Fruit fly (Drosophila melanogaster) whole organism, wandering third instar larva: ENCODE results near the gene Cyp6t1.

Experiments
- Abd-B ChIP-seq: fragments of >200 bp; optimal IDR thresholded peaks from 2 replicates; lab custom pipeline; 2017; ENCODE audit warnings: missing biosample characterization, missing genetic modification characterization
- CG32264 ChIP-seq: fragments of 200-800 bp; sonication (Bioruptor generic); optimal IDR thresholded peaks from 2 replicates; lab custom pipeline; 2016; ENCODE audit warnings: missing biosample characterization, missing genetic modification characterization
- CG9705 ChIP-seq: fragments of 200-800 bp; sonication (Bioruptor generic); optimal IDR thresholded peaks from 2 replicates; lab custom pipeline; 2018; ENCODE audit warnings: missing biosample characterization, mild to moderate bottlenecking, missing genetic modification characterization
- CrebA ChIP-seq: fragments of 200-800 bp; sonication (Bioruptor generic); optimal IDR thresholded peaks from 2 replicates; lab custom pipeline; 2016; ENCODE audit warnings: missing biosample characterization, mild to moderate bottlenecking, missing genetic modification characterization, borderline replicate concordance
- Dfd ChIP-seq: fragments of >200 bp; optimal IDR thresholded peaks from 2 replicates; lab custom pipeline; 2017; ENCODE audit warnings: missing biosample characterization, missing genetic modification characterization
- Dif ChIP-seq: fragments of 200-275, 200-300 bp; sonication (Bioruptor generic); optimal IDR thresholded peaks from 2 replicates; lab custom pipeline; 2018; ENCODE audit warnings: missing biosample characterization, missing genetic modification characterization; ENCODE audit not compliant: partially characterized antibody
- GATAd ChIP-seq: sonication (Bioruptor generic); optimal IDR thresholded peaks from 2 replicates; lab custom pipeline; 2016; ENCODE audit warnings: missing biosample characterization, missing genetic modification characterization
- HLH106 ChIP-seq: fragments of 200-800 bp; optimal IDR thresholded peaks from 3 replicates; lab custom pipeline; 2019; ENCODE audit warnings: missing biosample characterization, mild to moderate bottlenecking, missing genetic modification characterization, moderate library complexity
- Hnf4 ChIP-seq: fragments of 200-800 bp; sonication (Bioruptor generic); optimal IDR thresholded peaks from 2 replicates; lab custom pipeline; 2016; ENCODE audit warnings: missing biosample characterization, mild to moderate bottlenecking, missing genetic modification characterization
- Hr78 ChIP-seq: fragments of >200 bp; optimal IDR thresholded peaks from 2 replicates; lab custom pipeline; 2017; ENCODE audit warnings: missing biosample characterization, missing genetic modification characterization
- Hr83 ChIP-seq: fragments of 200-300 bp; sonication (Bioruptor generic); optimal IDR thresholded peaks from 2 replicates; lab custom pipeline; 2016; ENCODE audit warnings: missing biosample characterization, mild to moderate bottlenecking, missing genetic modification characterization, moderate library complexity; ENCODE audit not compliant: poor library complexity, severe bottlenecking
- Jra ChIP-seq: sonication (Bioruptor generic); optimal IDR thresholded peaks from 2 replicates; lab custom pipeline; 2016; ENCODE audit warnings: missing biosample characterization, missing genetic modification characterization
- Mio ChIP-seq: sonication (Bioruptor generic); optimal IDR thresholded peaks from 2 replicates; lab custom pipeline; 2016; ENCODE audit warnings: missing biosample characterization, missing genetic modification characterization
- Myc ChIP-seq: fragments of >200 bp; optimal IDR thresholded peaks from 2 replicates; lab custom pipeline; 2017
- N ChIP-seq: fragments of >200 bp; optimal IDR thresholded peaks from 2 replicates; lab custom pipeline; 2018; ENCODE audit warnings: missing biosample characterization, missing external identifiers, missing genetic modification characterization
- OdsH ChIP-seq: fragments of 200-800 bp; sonication (Bioruptor generic); optimal IDR thresholded peaks from 2 replicates; lab custom pipeline; 2016; ENCODE audit warnings: missing biosample characterization, mild to moderate bottlenecking, missing genetic modification characterization
- Rel ChIP-seq, 2 experiments: fragments of 200-800 bp; sonication (Bioruptor generic) in 1 of 2; optimal IDR thresholded peaks; 2 replicates in 1 of 2; 3 replicates in 1 of 2; lab custom pipeline; 2016 to 2019; ENCODE audit warnings: mild to moderate bottlenecking in 2 of 2, missing biosample characterization in 2 of 2, missing genetic modification characterization in 2 of 2, moderate library complexity in 1 of 2
- Sp1 ChIP-seq: fragments of 200-800 bp; sonication (Bioruptor generic); optimal IDR thresholded peaks from 3 replicates; lab custom pipeline; 2019; ENCODE audit warnings: missing biosample characterization, mild to moderate bottlenecking, missing genetic modification characterization, moderate library complexity
- Vsx2 ChIP-seq: fragments of 200-300, 225-300 bp; sonication (Bioruptor generic); optimal IDR thresholded peaks from 2 replicates; lab custom pipeline; 2018; ENCODE audit warnings: missing biosample characterization, missing genetic modification characterization; ENCODE audit not compliant: partially characterized antibody
- br ChIP-seq: fragments of 200-800 bp; sonication (Bioruptor generic); optimal IDR thresholded peaks from 2 replicates; lab custom pipeline; 2016; ENCODE audit warnings: missing biosample characterization, missing genetic modification characterization
- brk ChIP-seq: fragments of 200-800 bp; sonication (Bioruptor generic); optimal IDR thresholded peaks from 2 replicates; lab custom pipeline; 2016; ENCODE audit warnings: missing biosample characterization, mild to moderate bottlenecking, missing genetic modification characterization
- dl ChIP-seq, 2 experiments: fragments of 175-275, 200-275 bp in 1 of 2; fragments of 200-275 bp in 1 of 2; sonication (Bioruptor generic); optimal IDR thresholded peaks; lab custom pipeline; 2018; ENCODE audit warnings: mild to moderate bottlenecking in 2 of 2, missing biosample characterization in 2 of 2, missing genetic modification characterization in 2 of 2, moderate library complexity in 2 of 2; ENCODE audit not compliant: partially characterized antibody in 2 of 2, insufficient read depth in 1 of 2
- dmrt93B ChIP-seq: fragments of 200-800 bp; sonication (Bioruptor generic); optimal IDR thresholded peaks from 2 replicates; lab custom pipeline; 2018; ENCODE audit warnings: missing biosample characterization, mild to moderate bottlenecking, missing genetic modification characterization
- dsf ChIP-seq: sonication (Bioruptor generic); optimal IDR thresholded peaks from 2 replicates; lab custom pipeline; 2016; ENCODE audit warnings: missing biosample characterization, missing genetic modification characterization, borderline replicate concordance
- ey ChIP-seq: fragments of 200-800 bp; sonication (Bioruptor generic); optimal IDR thresholded peaks from 2 replicates; lab custom pipeline; 2016; ENCODE audit warnings: missing biosample characterization, missing genetic modification characterization
- foxo ChIP-seq, 2 experiments: fragments of 200-800 bp; sonication (Bioruptor generic); optimal IDR thresholded peaks; 2 replicates in 1 of 2; 3 replicates in 1 of 2; lab custom pipeline; 2016 to 2017; ENCODE audit warnings: missing biosample characterization in 2 of 2, missing genetic modification characterization in 2 of 2
- fru ChIP-seq: fragments of 200-800 bp; sonication (Bioruptor generic); optimal IDR thresholded peaks from 3 replicates; lab custom pipeline; 2016; ENCODE audit warnings: missing biosample characterization, mild to moderate bottlenecking, missing genetic modification characterization
- h ChIP-seq: fragments of 200-800 bp; sonication (Bioruptor generic); optimal IDR thresholded peaks from 3 replicates; lab custom pipeline; 2016; ENCODE audit warnings: missing biosample characterization, mild to moderate bottlenecking, missing genetic modification characterization
- jim ChIP-seq: fragments of 175-275, 200-325 bp; sonication (Bioruptor generic); optimal IDR thresholded peaks from 2 replicates; lab custom pipeline; 2016; ENCODE audit warnings: missing biosample characterization, mild to moderate bottlenecking, missing genetic modification characterization
- lola ChIP-seq: fragments of >200 bp; optimal IDR thresholded peaks from 2 replicates; lab custom pipeline; 2017; ENCODE audit warnings: missing biosample characterization, missing genetic modification characterization
- pan ChIP-seq: fragments of >200 bp; optimal IDR thresholded peaks from 2 replicates; lab custom pipeline; 2017
- psq ChIP-seq: fragments of 200-800 bp; sonication (Bioruptor generic); optimal IDR thresholded peaks from 3 replicates; lab custom pipeline; 2017; ENCODE audit warnings: missing biosample characterization, mild to moderate bottlenecking, missing genetic modification characterization, moderate library complexity
- rgr ChIP-seq: fragments of 200-800 bp; sonication (Bioruptor generic); optimal IDR thresholded peaks from 3 replicates; lab custom pipeline; 2016; ENCODE audit warnings: missing biosample characterization, mild to moderate bottlenecking, missing genetic modification characterization
- sage ChIP-seq: fragments of 200-800 bp; sonication (Bioruptor generic); optimal IDR thresholded peaks from 2 replicates; lab custom pipeline; 2016; ENCODE audit warnings: missing biosample characterization, mild to moderate bottlenecking, missing genetic modification characterization
- sv ChIP-seq: fragments of 200-800 bp; sonication (Bioruptor generic); optimal IDR thresholded peaks from 3 replicates; lab custom pipeline; 2016; ENCODE audit warnings: missing biosample characterization, missing genetic modification characterization
- tai ChIP-seq: sonication (Bioruptor generic); optimal IDR thresholded peaks from 2 replicates; lab custom pipeline; 2016; ENCODE audit warnings: missing biosample characterization, missing genetic modification characterization
- usp ChIP-seq: fragments of >200 bp; optimal IDR thresholded peaks from 2 replicates; lab custom pipeline; 2017; ENCODE audit warnings: missing biosample characterization, missing genetic modification characterization
- woc ChIP-seq: sonication (Bioruptor generic); optimal IDR thresholded peaks from 2 replicates; lab custom pipeline; 2016; ENCODE audit warnings: missing biosample characterization, mild to moderate bottlenecking, missing genetic modification characterization

The Cyp6t1 gene

dm6 chrX:21519168-21519671 is at the start of gene Cyp6t1:
Gene Cyp6t1, minus strand, starts transcription at chrX:21519218.
- TF ChIP-seq pan, result no peak
- no peak for TF ChIP-seq brk (GFP tag; lab: Kevin White, UChicago)
- TF ChIP-seq Abd-B (GFP tag; lab: Kevin White, UChicago), result no peak
- peak; percentile 52 for TF ChIP-seq Sp1 (GFP tag; lab: Kevin White, UChicago)
- TF ChIP-seq CrebA (GFP tag; lab: Kevin White, UChicago), result no peak
- TF ChIP-seq Hr78 (GFP tag; lab: Kevin White, UChicago), result no peak
- TF ChIP-seq usp, result no peak
- no peak for TF ChIP-seq tai
- TF ChIP-seq woc (GFP tag; lab: Kevin White, UChicago), result no peak
- no peak for TF ChIP-seq Vsx2
- no peak for TF ChIP-seq sage (GFP tag; lab: Kevin White, UChicago)
- no peak for TF ChIP-seq Dfd (GFP tag; lab: Kevin White, UChicago)
- peak; percentile 56 for TF ChIP-seq OdsH (GFP tag; lab: Kevin White, UChicago)
- peak; percentile 56 for TF ChIP-seq rgr (GFP tag; lab: Kevin White, UChicago)
- no peak for TF ChIP-seq dl (GFP tag; optimal IDR thresholded peaks at IDR 0.05; lab: Kevin White, UChicago; ENCODE audit: insufficient read depth in 1 of 2, partially characterized antibody in 2 of 2)
- peak; percentile 35 for TF ChIP-seq ey (GFP tag; lab: Kevin White, UChicago)
- TF ChIP-seq Jra (GFP tag; lab: Kevin White, UChicago), result no peak
- TF ChIP-seq Dif (GFP tag; lab: Kevin White, UChicago), result no peak
- peak in 1 of 2 experiments; percentile 8 for TF ChIP-seq foxo (GFP tag; optimal IDR thresholded peaks at IDR 0.05; lab: Kevin White, UChicago)
- TF ChIP-seq dmrt93B (GFP tag; lab: Kevin White, UChicago), result no peak
- TF ChIP-seq Hr83 (GFP tag; lab: Kevin White, UChicago), result no peak
- no peak for TF ChIP-seq GATAd (GFP tag; lab: Kevin White, UChicago)
- no peak for TF ChIP-seq fru (GFP tag; lab: Kevin White, UChicago)
- no peak for TF ChIP-seq dsf
- peak; percentile 15 for TF ChIP-seq Hnf4
- no peak for TF ChIP-seq N (GFP tag; lab: Kevin White, UChicago)
- no peak for TF ChIP-seq Rel (GFP tag; optimal IDR thresholded peaks at IDR 0.05; lab: Kevin White, UChicago)
- TF ChIP-seq Rel (tag; optimal IDR thresholded peaks at IDR 0.05; lab: Kevin White, UChicago), result no peak
- peak; percentile 47 for TF ChIP-seq psq (GFP tag; lab: Kevin White, UChicago)
- TF ChIP-seq CG9705 (GFP tag; lab: Kevin White, UChicago), result no peak
- TF ChIP-seq HLH106 (tag; lab: Kevin White, UChicago), result peak; percentile 49
- TF ChIP-seq Myc (lab: Kevin White, UChicago), result no peak
- TF ChIP-seq jim (GFP tag; lab: Kevin White, UChicago), result no peak
- peak; percentile 32 for TF ChIP-seq br (GFP tag; lab: Kevin White, UChicago)
- TF ChIP-seq CG32264 (GFP tag; lab: Kevin White, UChicago), result no peak
- TF ChIP-seq Mio (GFP tag; lab: Kevin White, UChicago), result no peak
- TF ChIP-seq sv (GFP tag; lab: Kevin White, UChicago), result no peak
- TF ChIP-seq lola (GFP tag; lab: Kevin White, UChicago), result no peak

- TF ChIP-seq Dfd (GFP tag; lab: Kevin White, UChicago) (peak; percentile 63), Mio (GFP tag; lab: Kevin White, UChicago) (no peak)
- TF ChIP-seq, all 38 proteins: peak for 1
These were observed 48.8 kb upstream of the Cyp6t1 start for dm6 chrX:21567793-21568192.

dm6 chrX:21565539-21565938 is 46.5 kb upstream of the Cyp6t1 start:
- TF ChIP-seq Dif (GFP tag; lab: Kevin White, UChicago) (no peak), Sp1 (GFP tag; lab: Kevin White, UChicago) (no peak), HLH106 (tag; lab: Kevin White, UChicago) (no peak), dmrt93B (GFP tag; lab: Kevin White, UChicago) (no peak), Mio (GFP tag; lab: Kevin White, UChicago) (no peak), jim (GFP tag; lab: Kevin White, UChicago) (no peak), h (no peak), CG9705 (GFP tag; lab: Kevin White, UChicago) (no peak)
